Fruit fly (Drosophila melanogaster) whole organism, prepupa: ENCODE data around the gene cher.

Experiments used
- Blimp-1 ChIP-seq: fragments of 200-800 bp; sonication (Bioruptor generic); optimal IDR thresholded peaks from 3 replicates; lab custom pipeline; 2017; ENCODE audit warnings: missing biosample characterization, missing genetic modification characterization, mild to moderate bottlenecking, moderate library complexity, missing genetic modification reagents
- CG10631 ChIP-seq: fragments of 200-800 bp; sonication (Bioruptor generic); optimal IDR thresholded peaks from 2 replicates; lab custom pipeline; 2016; ENCODE audit warnings: missing biosample characterization, missing genetic modification characterization
- CG10669 ChIP-seq: fragments of 200-800 bp; sonication (Bioruptor generic); optimal IDR thresholded peaks from 3 replicates; lab custom pipeline; 2018; ENCODE audit warnings: missing biosample characterization, mild to moderate bottlenecking, missing genetic modification characterization, moderate library complexity
- CG11294 ChIP-seq: fragments of 200-800 bp; sonication (Bioruptor generic); IDR thresholded peaks from 2 replicates; pipeline ENCODE4 v1.3.6; 2022; ENCODE audit warnings: missing biosample characterization, missing genetic modification characterization
- CG11762 ChIP-seq: fragments of 200-800 bp; sonication (Bioruptor generic); optimal IDR thresholded peaks from 3 replicates; lab custom pipeline; 2016; ENCODE audit warnings: missing biosample characterization, missing genetic modification characterization; ENCODE audit not compliant: insufficient read depth
- CG11902 ChIP-seq: fragments of 200-800 bp; sonication (Bioruptor generic); optimal IDR thresholded peaks from 3 replicates; lab custom pipeline; 2016; ENCODE audit warnings: missing biosample characterization, missing genetic modification characterization
- CG15336 ChIP-seq: fragments of 200-800 bp; sonication (Bioruptor generic); IDR thresholded peaks from 2 replicates; pipeline ENCODE4 v1.3.6; 2022; ENCODE audit warnings: missing biosample characterization, missing genetic modification characterization
- CG1621 ChIP-seq: fragments of 200-800 bp; sonication (Bioruptor generic); optimal IDR thresholded peaks from 3 replicates; lab custom pipeline; 2018; ENCODE audit warnings: missing biosample characterization, mild to moderate bottlenecking, missing genetic modification characterization
- CG16779 ChIP-seq: fragments of 200-800 bp; sonication (Bioruptor generic); optimal IDR thresholded peaks from 3 replicates; lab custom pipeline; 2017; ENCODE audit warnings: missing biosample characterization, mild to moderate bottlenecking, missing genetic modification characterization
- CG3032 ChIP-seq: fragments of 200-800 bp; optimal IDR thresholded peaks from 2 replicates; lab custom pipeline; 2019; ENCODE audit warnings: missing biosample characterization, mild to moderate bottlenecking, missing genetic modification characterization, moderate library complexity
- CG31627 ChIP-seq: fragments of 200-800 bp; sonication (Bioruptor generic); optimal IDR thresholded peaks from 3 replicates; lab custom pipeline; 2016; ENCODE audit warnings: missing biosample characterization, missing genetic modification characterization
- CG32006 ChIP-seq: fragments of 200-800 bp; sonication (Bioruptor generic); optimal IDR thresholded peaks from 3 replicates; lab custom pipeline; 2017; ENCODE audit warnings: missing biosample characterization, mild to moderate bottlenecking, missing genetic modification characterization
- CG34406 ChIP-seq: fragments of 200-800 bp; sonication (Bioruptor generic); optimal IDR thresholded peaks from 3 replicates; lab custom pipeline; 2016; ENCODE audit warnings: missing biosample characterization, missing genetic modification characterization
- CG3919 ChIP-seq: fragments of 200-800 bp; sonication (Bioruptor generic); optimal IDR thresholded peaks from 3 replicates; lab custom pipeline; 2016; ENCODE audit warnings: missing biosample characterization, missing genetic modification characterization
- CG4318 ChIP-seq: fragments of 200-800 bp; sonication (Bioruptor generic); optimal IDR thresholded peaks from 3 replicates; lab custom pipeline; 2017; ENCODE audit warnings: missing biosample characterization, mild to moderate bottlenecking, missing genetic modification characterization
- CG6163 ChIP-seq: fragments of 200-800 bp; sonication (Bioruptor generic); IDR thresholded peaks from 3 replicates; pipeline ENCODE4 v1.3.6; 2022; ENCODE audit warnings: missing biosample characterization, missing genetic modification characterization
- CG6276 ChIP-seq: fragments of 200-800 bp; sonication (Bioruptor generic); optimal IDR thresholded peaks from 2 replicates; lab custom pipeline; 2017; ENCODE audit warnings: missing biosample characterization, mild to moderate bottlenecking, missing genetic modification characterization
- CG6792 ChIP-seq: fragments of 200-800 bp; sonication (Bioruptor generic); optimal IDR thresholded peaks from 3 replicates; lab custom pipeline; 2016; ENCODE audit warnings: missing biosample characterization, missing genetic modification characterization
- CG6808 ChIP-seq: fragments of 200-800 bp; sonication (Bioruptor generic); optimal IDR thresholded peaks from 3 replicates; lab custom pipeline; 2017; ENCODE audit warnings: missing biosample characterization, missing genetic modification characterization, mild to moderate bottlenecking, moderate library complexity, missing genetic modification reagents
- CG6854 ChIP-seq: fragments of 200-800 bp; sonication (Bioruptor generic); optimal IDR thresholded peaks from 2 replicates; lab custom pipeline; 2017; ENCODE audit warnings: missing biosample characterization, mild to moderate bottlenecking, missing genetic modification characterization
- CG7368 ChIP-seq: fragments of 200-800 bp; sonication (Bioruptor generic); optimal IDR thresholded peaks from 3 replicates; lab custom pipeline; 2016; ENCODE audit warnings: missing biosample characterization, missing genetic modification characterization
- CG8119 ChIP-seq: fragments of 200-800 bp; sonication (Bioruptor generic); IDR thresholded peaks from 3 replicates; pipeline ENCODE4 v1.3.6; 2022; ENCODE audit warnings: missing biosample characterization, missing genetic modification characterization
- CG8319 ChIP-seq: fragments of 200-800 bp; sonication (Bioruptor generic); optimal IDR thresholded peaks from 3 replicates; lab custom pipeline; 2016; ENCODE audit warnings: missing biosample characterization, missing genetic modification characterization
- CG8632 ChIP-seq: fragments of 200-800 bp; sonication (Bioruptor generic); optimal IDR thresholded peaks from 3 replicates; lab custom pipeline; 2016; ENCODE audit warnings: missing biosample characterization, missing genetic modification characterization
- CG9139 ChIP-seq: fragments of 200-800 bp; sonication (Bioruptor generic); optimal IDR thresholded peaks from 3 replicates; lab custom pipeline; 2017; ENCODE audit warnings: missing biosample characterization, mild to moderate bottlenecking, missing genetic modification characterization
- Eip75B ChIP-seq: fragments of 200-800 bp; sonication (Bioruptor generic); optimal IDR thresholded peaks from 3 replicates; lab custom pipeline; 2016; ENCODE audit warnings: missing biosample characterization, missing genetic modification characterization
- Eip78C ChIP-seq: fragments of 200-800 bp; sonication (Bioruptor generic); peaks from one replicate; lab custom pipeline; 2016; ENCODE audit warnings: missing biosample characterization, missing genetic modification characterization
- Ets96B ChIP-seq: fragments of 200-800 bp; optimal IDR thresholded peaks from 2 replicates; lab custom pipeline; 2019; ENCODE audit warnings: missing biosample characterization, mild to moderate bottlenecking, missing genetic modification characterization, moderate library complexity
- Gug ChIP-seq: fragments of 200-800 bp; sonication (Bioruptor generic); IDR thresholded peaks from 2 replicates; pipeline ENCODE4 v1.3.6; 2022; ENCODE audit warnings: missing biosample characterization, missing genetic modification characterization
- Hr39 ChIP-seq: fragments of 200-800 bp; sonication (Bioruptor generic); optimal IDR thresholded peaks from 2 replicates; lab custom pipeline; 2016; ENCODE audit warnings: missing biosample characterization, missing genetic modification characterization
- Hr4 ChIP-seq: fragments of 200-800 bp; sonication (Bioruptor generic); optimal IDR thresholded peaks from 3 replicates; lab custom pipeline; 2016; ENCODE audit warnings: missing biosample characterization, missing genetic modification characterization
- Lpt ChIP-seq: fragments of 200-800 bp; sonication (Bioruptor generic); optimal IDR thresholded peaks from 3 replicates; lab custom pipeline; 2016; ENCODE audit warnings: missing biosample characterization, missing genetic modification characterization
- Met ChIP-seq: fragments of 200-800 bp; sonication (Bioruptor generic); optimal IDR thresholded peaks from 3 replicates; lab custom pipeline; 2016; ENCODE audit warnings: missing biosample characterization, missing genetic modification characterization
- OdsH ChIP-seq: fragments of 200-800 bp; sonication (Bioruptor generic); optimal IDR thresholded peaks from 3 replicates; lab custom pipeline; 2016; ENCODE audit warnings: missing biosample characterization, missing genetic modification characterization
- Smox ChIP-seq: fragments of 200-800 bp; sonication (Bioruptor generic); optimal IDR thresholded peaks from 3 replicates; lab custom pipeline; 2016; ENCODE audit warnings: missing biosample characterization, missing genetic modification characterization
- Sox102F ChIP-seq: fragments of 200-800 bp; sonication (Bioruptor generic); optimal IDR thresholded peaks from 2 replicates; lab custom pipeline; 2016; ENCODE audit warnings: missing biosample characterization, mild to moderate bottlenecking, missing genetic modification characterization
- Sox14 ChIP-seq: fragments of 200-800 bp; sonication (Bioruptor generic); optimal IDR thresholded peaks from 3 replicates; lab custom pipeline; 2016; ENCODE audit warnings: missing biosample characterization, missing genetic modification characterization
- Sox15 ChIP-seq: fragments of 200-800 bp; sonication (Bioruptor generic); optimal IDR thresholded peaks from 3 replicates; lab custom pipeline; 2016; ENCODE audit warnings: missing biosample characterization, missing genetic modification characterization
- achi ChIP-seq: fragments of 200-800 bp; sonication (Bioruptor generic); optimal IDR thresholded peaks from 3 replicates; lab custom pipeline; 2016; ENCODE audit warnings: missing biosample characterization, missing genetic modification characterization
- cyc ChIP-seq: fragments of 200-800 bp; sonication (Bioruptor generic); optimal IDR thresholded peaks from 3 replicates; lab custom pipeline; 2016; ENCODE audit warnings: missing biosample characterization, missing genetic modification characterization
- dac ChIP-seq: fragments of 200-800 bp; sonication (Bioruptor generic); optimal IDR thresholded peaks from 2 replicates; lab custom pipeline; 2017; ENCODE audit warnings: missing biosample characterization, mild to moderate bottlenecking, missing genetic modification characterization
- dsx ChIP-seq: fragments of 200-800 bp; optimal IDR thresholded peaks from 3 replicates; lab custom pipeline; 2019; ENCODE audit warnings: missing biosample characterization, mild to moderate bottlenecking, missing genetic modification characterization, moderate library complexity; ENCODE audit not compliant: poor library complexity, severe bottlenecking
- eg ChIP-seq: fragments of 200-800 bp; sonication (Bioruptor generic); IDR thresholded peaks from 3 replicates; pipeline ENCODE4 v1.3.6; 2022; ENCODE audit warnings: missing biosample characterization, missing genetic modification characterization
- fd59A ChIP-seq: fragments of 200-800 bp; sonication (Bioruptor generic); optimal IDR thresholded peaks from 2 replicates; lab custom pipeline; 2017; ENCODE audit warnings: missing biosample characterization, mild to moderate bottlenecking, missing genetic modification characterization, missing genetic modification reagents
- lz ChIP-seq: fragments of 200-800 bp; sonication (Bioruptor generic); optimal IDR thresholded peaks from 3 replicates; lab custom pipeline; 2016; ENCODE audit warnings: missing biosample characterization, missing genetic modification characterization
- net ChIP-seq: fragments of 200-800 bp; sonication (Bioruptor generic); optimal IDR thresholded peaks from 3 replicates; lab custom pipeline; 2016; ENCODE audit warnings: missing biosample characterization, missing genetic modification characterization
- pdm3 ChIP-seq: fragments of 200-800 bp; sonication (Bioruptor generic); optimal IDR thresholded peaks from 3 replicates; lab custom pipeline; 2016; ENCODE audit warnings: missing biosample characterization, missing genetic modification characterization
- spab ChIP-seq: fragments of 200-800 bp; sonication (Bioruptor generic); optimal IDR thresholded peaks from 2 replicates; lab custom pipeline; 2017; ENCODE audit warnings: missing biosample characterization, mild to moderate bottlenecking, missing genetic modification characterization, missing genetic modification reagents
- ss ChIP-seq, 2 experiments: fragments of 200-800 bp; sonication (Bioruptor generic); optimal IDR thresholded peaks; 2 replicates in 1 of 2; 3 replicates in 1 of 2; lab custom pipeline; 2017 to 2018; ENCODE audit warnings: mild to moderate bottlenecking in 2 of 2, missing biosample characterization in 2 of 2, missing genetic modification characterization in 2 of 2, moderate library complexity in 1 of 2
- svp ChIP-seq: fragments of 200-800 bp; sonication (Bioruptor generic); peaks from one replicate; lab custom pipeline; 2016; ENCODE audit warnings: missing biosample characterization, missing genetic modification characterization
- topi ChIP-seq: fragments of 200-800 bp; sonication (Bioruptor generic); optimal IDR thresholded peaks from 3 replicates; lab custom pipeline; 2016; ENCODE audit warnings: missing biosample characterization, missing genetic modification characterization
- vri ChIP-seq: fragments of 200-800 bp; sonication (Bioruptor generic); optimal IDR thresholded peaks from 3 replicates; lab custom pipeline; 2016; ENCODE audit warnings: missing biosample characterization, mild to moderate bottlenecking, missing genetic modification characterization

The cher gene

dm6 chr3R:17060244-17060664 is 64.9 kb downstream of the cher start:
- no peak for TF ChIP-seq Sox102F (GFP tag; lab: Kevin White, UChicago)
- TF ChIP-seq CG4318, result peak; percentile 85
- peak; percentile 43 for TF ChIP-seq Sox15
- TF ChIP-seq CG8632 (GFP tag; lab: Kevin White, UChicago), result peak; percentile 42
- TF ChIP-seq Ets96B (tag; lab: Kevin White, UChicago), result peak; percentile 71
- TF ChIP-seq Gug (GFP tag; lab: Robert Waterston, UW), result peak; percentile 42
- TF ChIP-seq lz (GFP tag; lab: Kevin White, UChicago), result peak; percentile 31
- no peak for TF ChIP-seq CG6854 (GFP tag; lab: Kevin White, UChicago)
- peak; percentile 9 for TF ChIP-seq CG11902 (GFP tag; lab: Kevin White, UChicago)
- peak; percentile 84 for TF ChIP-seq CG8119
- TF ChIP-seq ss (GFP tag; optimal IDR thresholded peaks at IDR 0.05; lab: Kevin White, UChicago), result peak; percentile 49 to 62
- TF ChIP-seq CG7368 (GFP tag; lab: Kevin White, UChicago), result peak; percentile 40
- peak; percentile 76 for TF ChIP-seq OdsH (GFP tag; lab: Kevin White, UChicago)
- peak; percentile 50 for TF ChIP-seq CG34406 (GFP tag; lab: Kevin White, UChicago)
- TF ChIP-seq CG1621 (tag; lab: Kevin White, UChicago), result no peak
- no peak for TF ChIP-seq svp (GFP tag; lab: Kevin White, UChicago)
- peak; percentile 40 for TF ChIP-seq dsx
- no peak for TF ChIP-seq Blimp-1 (GFP tag; lab: Kevin White, UChicago)
- TF ChIP-seq CG6276 (GFP tag; lab: Kevin White, UChicago), result peak; percentile 78
- TF ChIP-seq pdm3 (GFP tag; lab: Kevin White, UChicago), result peak; percentile 75
- TF ChIP-seq Hr4 (GFP tag; lab: Kevin White, UChicago), result peak; percentile 92
- TF ChIP-seq CG8319 (GFP tag; lab: Kevin White, UChicago), result peak; percentile 26
- TF ChIP-seq dac (GFP tag; lab: Kevin White, UChicago), result peak; percentile 65
- no peak for TF ChIP-seq CG11294
- peak; percentile 73 for TF ChIP-seq eg (GFP tag; lab: Robert Waterston, UW)
- TF ChIP-seq CG6163 (GFP tag; lab: Robert Waterston, UW), result peak; percentile 73; the same call in 2 of the 3 replicates
- no peak for TF ChIP-seq vri (GFP tag; lab: Kevin White, UChicago)
- TF ChIP-seq Met, result peak; percentile 52
- peak; percentile 73 for TF ChIP-seq CG10631 (GFP tag; lab: Kevin White, UChicago)
- peak; percentile 73 for TF ChIP-seq spab (GFP tag; lab: Kevin White, UChicago)
- peak; percentile 67 for TF ChIP-seq Sox14 (GFP tag; lab: Kevin White, UChicago)
- TF ChIP-seq CG6808 (GFP tag; lab: Kevin White, UChicago), result peak; percentile 73
- TF ChIP-seq CG31627 (GFP tag; lab: Kevin White, UChicago), result peak; percentile 10
- TF ChIP-seq Eip75B (GFP tag; lab: Kevin White, UChicago), result peak; percentile 77
- peak; percentile 72 for TF ChIP-seq CG3032 (tag; lab: Kevin White, UChicago)
- peak; percentile 40 for TF ChIP-seq CG9139 (GFP tag; lab: Kevin White, UChicago)
- TF ChIP-seq CG6792 (GFP tag; lab: Kevin White, UChicago), result peak; percentile 46
- TF ChIP-seq topi (GFP tag; lab: Kevin White, UChicago), result peak; percentile 54
- TF ChIP-seq CG10669 (GFP tag; lab: Kevin White, UChicago), result peak; percentile 70
- TF ChIP-seq Eip78C (GFP tag; lab: Kevin White, UChicago), result peak; percentile 93
- TF ChIP-seq Hr39 (GFP tag; lab: Kevin White, UChicago), result peak; percentile 31
- peak; percentile 95 for TF ChIP-seq CG32006 (GFP tag; lab: Kevin White, UChicago)
- peak; percentile 79 for TF ChIP-seq CG15336
- peak; percentile 71 for TF ChIP-seq achi (GFP tag; lab: Kevin White, UChicago)
- peak; percentile 75 for TF ChIP-seq net
- TF ChIP-seq fd59A (GFP tag; lab: Kevin White, UChicago), result peak; percentile 65
- TF ChIP-seq cyc (GFP tag; lab: Kevin White, UChicago), result peak; percentile 38
- TF ChIP-seq CG11762 (GFP tag; lab: Kevin White, UChicago), result peak; percentile 58
- peak; percentile 25 for TF ChIP-seq Smox (GFP tag; lab: Kevin White, UChicago)
- TF ChIP-seq Lpt (GFP tag; lab: Kevin White, UChicago), result peak; percentile 10
- TF ChIP-seq CG3919, result peak; percentile 70
- no peak for TF ChIP-seq CG16779 (tag; lab: Kevin White, UChicago)
